Fruit fly (Drosophila melanogaster): Measurements from ENCODE around the gene Ugt36A1.
A peak's percentile ranks its signal among the peaks of the same experiment; 100 is the strongest.

Ugt36A1 gene

DNA sequence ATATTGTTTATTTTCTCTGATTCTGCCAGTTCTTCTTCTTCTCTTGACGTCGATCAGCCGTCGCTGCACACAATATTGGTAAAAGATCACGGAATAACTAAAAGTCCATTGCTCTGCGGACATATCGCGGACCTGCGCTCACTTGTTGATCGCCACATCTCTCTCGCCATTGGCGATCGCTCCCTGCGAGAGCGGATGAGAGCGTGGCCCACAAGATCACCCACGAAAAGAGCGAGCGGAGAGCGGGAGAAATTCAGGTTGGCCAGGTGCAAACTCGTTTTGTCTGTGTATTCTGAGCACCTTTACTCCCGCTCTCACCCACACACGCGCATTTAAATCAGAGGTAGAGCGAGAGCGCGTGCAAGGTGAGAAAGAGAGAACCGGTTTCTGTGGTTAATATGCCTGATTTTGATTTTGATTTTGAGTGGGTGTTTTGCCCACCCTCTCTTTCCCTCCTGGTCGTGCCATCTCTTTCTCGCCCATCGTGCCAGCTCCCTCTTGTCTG is 38.2 kb upstream of the Ugt36A1 start, which contains the start of gene sob (continued):
- TF ChIP-seq crc (GFP tag; optimal IDR thresholded peaks at IDR 0.05), result no peak
- TF ChIP-seq Myb (GFP tag; optimal IDR thresholded peaks at IDR 0.05), result no peak
- TF ChIP-seq ssp (GFP tag; IDR thresholded peaks at IDR 0.05), result no peak
- no peak for TF ChIP-seq CG8944 (GFP tag; optimal IDR thresholded peaks at IDR 0.05)
- TF ChIP-seq pfk (GFP tag; optimal IDR thresholded peaks at IDR 0.05), result no peak
- TF ChIP-seq crol (GFP tag; IDR thresholded peaks at IDR 0.05), result peak; percentile 61
- TF ChIP-seq CG6791 (GFP tag; IDR thresholded peaks at IDR 0.05; ENCODE audit: partially characterized antibody), result 0 out of 3 replicates have a peak, but pooled peaks have one; percentile 52
- TF ChIP-seq PHDP (tag; optimal IDR thresholded peaks at IDR 0.05), result peak; percentile 1
- TF ChIP-seq CG13424 (tag; optimal IDR thresholded peaks at IDR 0.05), result no peak
- no peak for TF ChIP-seq ash1 (GFP tag; optimal IDR thresholded peaks at IDR 0.05)
- TF ChIP-seq CG16815 (GFP tag; optimal IDR thresholded peaks at IDR 0.05), result no peak
- 0 out of 3 replicates have a peak, but pooled peaks have one; percentile 35 for TF ChIP-seq zfh1 (GFP tag; IDR thresholded peaks at IDR 0.05)
- no peak for TF ChIP-seq tx (GFP tag; optimal IDR thresholded peaks at IDR 0.05)
- TF ChIP-seq CG10274 (GFP tag; optimal IDR thresholded peaks at IDR 0.05), result no peak
- TF ChIP-seq bab2 (GFP tag; optimal IDR thresholded peaks at IDR 0.05), result no peak
- TF ChIP-seq z (GFP tag; IDR thresholded peaks at IDR 0.05), result peak; percentile 95
- TF ChIP-seq Oaz (GFP tag; IDR thresholded peaks at IDR 0.05), result no peak
- no peak for TF ChIP-seq Gsc (GFP tag; IDR thresholded peaks at IDR 0.05)
- TF ChIP-seq CG17385 (GFP tag; optimal IDR thresholded peaks at IDR 0.05), result peak; percentile 84
- no peak for TF ChIP-seq trem (tag; optimal IDR thresholded peaks at IDR 0.05)
- TF ChIP-seq zfh2 (GFP tag; optimal IDR thresholded peaks at IDR 0.05), result no peak
- TF ChIP-seq salm (tag; optimal IDR thresholded peaks at IDR 0.05), result no peak
- 0 out of 2 replicates have a peak, but pooled peaks have one; percentile 41 for TF ChIP-seq ato (GFP tag; IDR thresholded peaks at IDR 0.05; ENCODE audit: partially characterized antibody)
- no peak for TF ChIP-seq al (GFP tag; IDR thresholded peaks at IDR 0.05)
- no peak for TF ChIP-seq CG12071 (GFP tag; optimal IDR thresholded peaks at IDR 0.05)
- TF ChIP-seq CG14710 (tag; optimal IDR thresholded peaks at IDR 0.05), result no peak
- TF ChIP-seq Aef1 (GFP tag; IDR thresholded peaks at IDR 0.05), result no peak
- TF ChIP-seq CG3995 (GFP tag; optimal IDR thresholded peaks at IDR 0.05), result no peak
- peak; percentile 3 for TF ChIP-seq CG17829 (tag; optimal IDR thresholded peaks at IDR 0.05)
- TF ChIP-seq CG3838 (GFP tag; optimal IDR thresholded peaks at IDR 0.05), result no peak
- TF ChIP-seq Drgx (GFP tag; IDR thresholded peaks at IDR 0.05), result peak; percentile 45; the same call in 1 of the 2 replicates
- peak; percentile 12 for TF ChIP-seq zen (tag; optimal IDR thresholded peaks at IDR 0.05)
- TF ChIP-seq CG4820 (GFP tag; optimal IDR thresholded peaks at IDR 0.05), result no peak
- no peak for TF ChIP-seq CG3065 (GFP tag; optimal IDR thresholded peaks at IDR 0.05)
- TF ChIP-seq ro (GFP tag; IDR thresholded peaks at IDR 0.05), result no peak
- TF ChIP-seq CG2199 (GFP tag; IDR thresholded peaks at IDR 0.05), result no peak
- TF ChIP-seq Hr3 (GFP tag; optimal IDR thresholded peaks at IDR 0.05), result no peak
- TF ChIP-seq Ets65A (GFP tag), result peak; percentile 59
- TF ChIP-seq vnd (GFP tag; IDR thresholded peaks at IDR 0.05; ENCODE audit: partially characterized antibody), result 0 out of 3 replicates have a peak, but pooled peaks have one; percentile 21
- no peak for TF ChIP-seq Bgb (GFP tag; IDR thresholded peaks at IDR 0.05; ENCODE audit: partially characterized antibody)
- TF ChIP-seq nom (GFP tag; optimal IDR thresholded peaks at IDR 0.05), result peak; percentile 57
- peak; percentile 44; the same call in 1 of the 2 replicates for TF ChIP-seq chm (GFP tag; IDR thresholded peaks at IDR 0.05)
- TF ChIP-seq Fer3 (tag; optimal IDR thresholded peaks at IDR 0.05), result no peak
- TF ChIP-seq Doc3 (GFP tag; IDR thresholded peaks at IDR 0.05; ENCODE audit: partially characterized antibody), result peak; percentile 68; the same call in 1 of the 3 replicates
- TF ChIP-seq sr (GFP tag; IDR thresholded peaks at IDR 0.05), result peak; percentile 98
- no peak for TF ChIP-seq Doc2 (GFP tag; IDR thresholded peaks at IDR 0.05)
- TF ChIP-seq sqz (GFP tag; optimal IDR thresholded peaks at IDR 0.05), result no peak
- TF ChIP-seq Ravus (GFP tag; IDR thresholded peaks at IDR 0.05), result no peak
- TF ChIP-seq CG10366 (GFP tag; IDR thresholded peaks at IDR 0.05), result no peak
- TF ChIP-seq ems (GFP tag; optimal IDR thresholded peaks at IDR 0.05), result no peak
- no peak for TF ChIP-seq hkb (optimal IDR thresholded peaks at IDR 0.05)
- peak; percentile 34; the same call in 1 of the 2 replicates for TF ChIP-seq hkb (GFP tag; IDR thresholded peaks at IDR 0.05)
